Worm (Caenorhabditis elegans) whole organism, L3 larva: ENCODE results near the gene dmd-5.

Experiments used
- aly-2 ChIP-seq: fragments of 150-350 bp; optimal IDR thresholded peaks from 2 replicates; lab custom pipeline; 2014; ENCODE audit warnings: missing biosample characterization, missing genetic modification characterization
- fkh-2 ChIP-seq: fragments of 150-350 bp; optimal IDR thresholded peaks from 2 replicates; lab custom pipeline; 2014; ENCODE audit warnings: missing biosample characterization, missing genetic modification reagents, missing genetic modification characterization

- TF ChIP-seq fkh-2 (tag; lab: Kevin White, UChicago) (no peak), aly-2 (tag; lab: Kevin White, UChicago) (no peak)
These were observed 16.3 kb upstream of the dmd-5 start, which contains the start of gene lect-2 for ce11 chrII:5790313-5790773.
